Worm (Caenorhabditis elegans) whole organism, young adult: ENCODE data around the gene glr-5.

Experiments used
- ama-1 ChIP-seq, 3 experiments: fragments of 150-350 bp in 1 of 3; sonication (generic microtip) in 2 of 3; optimal IDR thresholded peaks; 2 replicates each; lab custom pipeline; 2014 to 2018; ENCODE audit warnings: missing biosample characterization in 2 of 3, missing genetic modification characterization in 2 of 3, missing genetic modification reagents in 2 of 3
- him-1 ChIP-seq: sonication (generic microtip); optimal IDR thresholded peaks from 2 replicates; lab custom pipeline; 2016; ENCODE audit warnings: missing genotype, missing genetic modification reagents, missing genetic modification characterization, missing compliant biosample characterization
- ztf-22 ChIP-seq: fragments of 200-800 bp; sonication (Bioruptor generic); optimal IDR thresholded peaks from 2 replicates; lab custom pipeline; 2018; ENCODE audit warnings: mild to moderate bottlenecking, missing genetic modification characterization, moderate library complexity, missing compliant biosample characterization

ce11 chrV:8683787-8684186, 32.5 kb upstream of the glr-5 start:
- TF ChIP-seq ztf-22 (GFP tag; lab: Kevin White, UChicago) (no peak), ama-1 (optimal IDR thresholded peaks at IDR 0.05; lab: Kevin White, UChicago) (no peak), ama-1 (GFP tag; optimal IDR thresholded peaks at IDR 0.05; lab: Kevin White, UChicago) (no peak), him-1 (no peak)
